Worm (Caenorhabditis elegans) whole organism, early embryonic: ENCODE results near the gene pinn-1.

Experiments
- F13C5.2 ChIP-seq: sonication (generic microtip); optimal IDR thresholded peaks from 2 replicates; lab custom pipeline; 2017; ENCODE audit warnings: mild to moderate bottlenecking, missing genetic modification characterization, inconsistent platforms, missing compliant biosample characterization
- ama-1 ChIP-seq: fragments of 150-350 bp; optimal IDR thresholded peaks from 2 replicates; lab custom pipeline; 2014
- hnd-1 ChIP-seq: sonication (generic microtip); optimal IDR thresholded peaks from 2 replicates; lab custom pipeline; 2016; ENCODE audit warnings: missing genetic modification characterization, missing compliant biosample characterization
- tra-4 ChIP-seq: sonication (generic microtip); optimal IDR thresholded peaks from 2 replicates; lab custom pipeline; 2017; ENCODE audit warnings: missing genetic modification characterization, missing compliant biosample characterization

- TF ChIP-seq F13C5.2 (tag; lab: Kevin White, UChicago) (no peak), ama-1 (lab: Kevin White, UChicago) (no peak), hnd-1 (tag; lab: Kevin White, UChicago) (no peak), tra-4 (tag; lab: Kevin White, UChicago) (no peak)
Measured at ce11 chrII:2878909-2879308, 9.9 kb downstream of the pinn-1 start.
